Worm (Caenorhabditis elegans): ENCODE results near the gene eif-3.G.

DNA sequence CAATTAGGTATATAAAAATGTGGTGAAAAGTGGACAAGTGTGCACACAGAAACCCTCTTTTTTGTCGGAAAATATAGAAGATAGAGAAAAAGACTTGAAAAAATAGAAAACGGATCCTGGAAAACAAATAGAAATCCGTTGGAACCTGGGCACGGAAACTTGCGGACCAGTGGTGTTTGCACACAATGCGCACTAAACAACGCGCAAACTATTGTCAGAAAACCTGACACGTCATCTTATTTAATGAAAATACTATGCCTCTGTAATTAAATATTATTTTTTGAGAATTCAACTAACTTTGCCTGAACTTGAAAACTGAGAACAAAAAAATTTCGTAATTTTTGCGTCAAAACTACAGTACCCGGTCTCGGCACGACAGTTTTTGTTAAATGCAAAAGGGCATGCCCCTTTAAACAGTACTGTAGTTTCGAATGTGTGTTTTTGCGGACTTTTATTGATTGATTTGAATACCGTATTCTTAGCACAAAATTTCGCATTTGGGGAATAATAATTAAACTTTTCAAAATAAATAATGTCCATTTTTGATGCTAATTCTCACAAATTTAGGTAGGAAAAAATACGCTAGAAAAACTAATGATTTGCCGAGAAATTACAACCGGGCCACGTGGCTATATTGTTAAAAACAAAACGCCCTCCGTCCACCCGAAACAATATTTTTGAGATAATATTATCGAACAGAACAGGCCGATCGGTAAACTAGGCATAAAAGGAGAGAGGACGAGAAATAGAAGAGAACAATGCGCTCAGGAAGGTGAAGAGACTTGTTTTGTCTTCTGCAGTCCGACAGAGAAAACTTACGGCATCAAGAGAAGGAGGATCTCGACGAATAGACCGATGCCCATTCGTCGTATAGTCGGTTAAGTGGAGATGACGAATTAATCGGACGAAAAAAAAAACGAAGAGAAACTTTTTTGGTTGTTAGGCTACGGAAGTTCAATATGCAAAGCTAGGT, 13.3 kb upstream of the eif-3.G start:
- TF ChIP-seq zfh-2 (GFP tag; conservative IDR thresholded peaks at IDR 0.05) (no peak), pbrm-1 (GFP tag; IDR thresholded peaks at IDR 0.05) (no peak), F52B5.7 (tag; optimal IDR thresholded peaks at IDR 0.05) (no peak), K12H6.12 (tag; optimal IDR thresholded peaks at IDR 0.05) (no peak), mcd-1 (GFP tag; IDR thresholded peaks at IDR 0.05) (no peak), nhr-90 (tag; optimal IDR thresholded peaks at IDR 0.05) (no peak), attf-6 (GFP tag; IDR thresholded peaks at IDR 0.05) (no peak), mxl-1 (tag; optimal IDR thresholded peaks at IDR 0.05) (no peak), ama-1 (optimal IDR thresholded peaks at IDR 0.05) (no peak), ama-1 (GFP tag; optimal IDR thresholded peaks at IDR 0.05) (no peak), nfya-1 (tag; optimal IDR thresholded peaks at IDR 0.05; ENCODE audit: borderline replicate concordance, insufficient read depth) (no peak), snpc-4 (GFP tag; optimal IDR thresholded peaks at IDR 0.05) (no peak), snpc-4 (tag; optimal IDR thresholded peaks at IDR 0.05) (no peak)

Measured in whole organism, young adult.